Worm (Caenorhabditis elegans) whole organism, L4 larva: ENCODE measurements around the gene Y62E10A.19.

Experiments used
- F37D6.2 ChIP-seq: sonication (generic microtip); optimal IDR thresholded peaks from 2 replicates; lab custom pipeline; 2016; ENCODE audit warnings: mild to moderate bottlenecking, missing genetic modification characterization, missing compliant biosample characterization
- F49E8.2 ChIP-seq: sonication (generic microtip); optimal IDR thresholded peaks from 2 replicates; lab custom pipeline; 2016; ENCODE audit warnings: missing compliant biosample characterization, mild to moderate bottlenecking, missing genetic modification characterization, borderline replicate concordance
- T26A8.4 ChIP-seq: fragments of 200-800 bp; sonication (Bioruptor generic); IDR thresholded peaks from 2 replicates; pipeline ENCODE4 v1.3.6; 2022; ENCODE audit warnings: missing genetic modification characterization, missing compliant biosample characterization
- Y48G9A.11 ChIP-seq: fragments of 200-800 bp; sonication (Bioruptor generic); IDR thresholded peaks from 2 replicates; pipeline ENCODE4 v1.3.6; 2022; ENCODE audit warnings: missing genetic modification reagents, missing genetic modification characterization, missing compliant biosample characterization
- Y5F2A.4 ChIP-seq: fragments of 200-800 bp; sonication (Bioruptor generic); optimal IDR thresholded peaks from 2 replicates; lab custom pipeline; 2018; ENCODE audit warnings: mild to moderate bottlenecking, missing genetic modification characterization, missing compliant biosample characterization
- ZK337.2 ChIP-seq: fragments of 200-800 bp; sonication (Bioruptor generic); IDR thresholded peaks from 2 replicates; pipeline ENCODE4 v1.3.6; 2022; ENCODE audit warnings: missing genetic modification reagents, missing genetic modification characterization, missing compliant biosample characterization
- ZK546.5 ChIP-seq, 2 experiments: sonication (generic microtip); optimal IDR thresholded peaks; 2 replicates each; lab custom pipeline; 2017; ENCODE audit warnings: missing biosample characterization in 2 of 2, missing genetic modification characterization in 2 of 2
- aha-1 ChIP-seq: fragments of 150-350 bp; peaks from one replicate; lab custom pipeline; 2014; ENCODE audit warnings: missing biosample characterization, missing genetic modification characterization
- ceh-28 ChIP-seq: fragments of 150-350 bp; optimal IDR thresholded peaks from 2 replicates; lab custom pipeline; 2014; ENCODE audit warnings: missing biosample characterization, missing genetic modification reagents, missing genetic modification characterization
- ceh-32 ChIP-seq: sonication (generic microtip); optimal IDR thresholded peaks from 2 replicates; lab custom pipeline; 2016; ENCODE audit warnings: mild to moderate bottlenecking, missing genetic modification characterization, missing compliant biosample characterization; ENCODE audit not compliant: poor library complexity
- ceh-62 ChIP-seq: sonication (generic microtip); optimal IDR thresholded peaks from 2 replicates; lab custom pipeline; 2017; ENCODE audit warnings: missing biosample characterization, missing genetic modification characterization
- daf-16 ChIP-seq, 3 experiments: sonication (generic microtip); optimal IDR thresholded peaks; 2 replicates each; lab custom pipeline; 2016 to 2017; ENCODE audit warnings: missing genetic modification characterization in 3 of 3, missing genetic modification reagents in 3 of 3, mild to moderate bottlenecking in 2 of 3, missing compliant biosample characterization in 2 of 3, missing biosample characterization in 1 of 3, moderate library complexity in 1 of 3
- dmd-6 ChIP-seq: fragments of 200-800 bp; sonication (Bioruptor generic); IDR thresholded peaks from 2 replicates; pipeline ENCODE4 v1.3.6; 2022; ENCODE audit warnings: missing genetic modification reagents, missing genetic modification characterization, missing compliant biosample characterization
- dmd-9 ChIP-seq: fragments of 200-800 bp; sonication (Bioruptor generic); IDR thresholded peaks from 2 replicates; pipeline ENCODE4 v1.3.6; 2022; ENCODE audit warnings: missing genetic modification reagents, missing genetic modification characterization, missing compliant biosample characterization
- egl-27 ChIP-seq: sonication (generic microtip); optimal IDR thresholded peaks from 3 replicates; lab custom pipeline; 2017; ENCODE audit warnings: missing biosample characterization, missing genetic modification reagents, missing genetic modification characterization
- hif-1 ChIP-seq, 2 experiments: sonication (generic microtip); optimal IDR thresholded peaks; 2 replicates each; lab custom pipeline; 2016 to 2017; ENCODE audit warnings: missing compliant biosample characterization in 2 of 2, missing genetic modification characterization in 2 of 2, missing genetic modification reagents in 2 of 2, missing genotype in 2 of 2, mild to moderate bottlenecking in 1 of 2
- hlh-30 ChIP-seq: sonication (generic microtip); optimal IDR thresholded peaks from 2 replicates; lab custom pipeline; 2017; ENCODE audit warnings: antibody characterized with exemption, mild to moderate bottlenecking, missing genetic modification characterization, missing compliant biosample characterization; ENCODE audit not compliant: insufficient read depth
- hmg-1.1 ChIP-seq: fragments of 200-800 bp; sonication (Bioruptor generic); IDR thresholded peaks from 2 replicates; pipeline ENCODE4 v1.3.6; 2022; ENCODE audit warnings: missing genetic modification reagents, missing genetic modification characterization, missing compliant biosample characterization
- lin-13 ChIP-seq: fragments of 150-350 bp; optimal IDR thresholded peaks from 2 replicates; lab custom pipeline; 2014; ENCODE audit warnings: missing biosample characterization, missing genetic modification reagents, missing genetic modification characterization
- lin-29 ChIP-seq: fragments of 200-800 bp; sonication (Bioruptor generic); IDR thresholded peaks from 2 replicates; pipeline ENCODE4 v1.3.6; 2022; ENCODE audit warnings: missing genetic modification reagents, missing genetic modification characterization, missing compliant biosample characterization
- lin-38 ChIP-seq: fragments of 200-800 bp; sonication (Bioruptor generic); IDR thresholded peaks from 2 replicates; pipeline ENCODE4 v1.3.6; 2022; ENCODE audit warnings: missing genetic modification reagents, missing genetic modification characterization, missing compliant biosample characterization
- lir-3 ChIP-seq: sonication (generic microtip); optimal IDR thresholded peaks from 2 replicates; lab custom pipeline; 2016; ENCODE audit warnings: mild to moderate bottlenecking, missing genetic modification characterization, missing compliant biosample characterization
- madf-5 ChIP-seq, 2 experiments: fragments of 200-800 bp; sonication (Bioruptor generic); IDR thresholded peaks; 2 replicates each; pipeline ENCODE4 v1.3.6; 2022; ENCODE audit warnings: missing compliant biosample characterization in 2 of 2, missing genetic modification characterization in 2 of 2
- mdl-1 ChIP-seq, 2 experiments: fragments of 150-350 bp in 1 of 2; sonication (generic microtip) in 1 of 2; optimal IDR thresholded peaks; 2 replicates each; lab custom pipeline; 2014 to 2017; ENCODE audit warnings: missing biosample characterization in 2 of 2, missing genetic modification characterization in 2 of 2
- mep-1 ChIP-seq: fragments of 150-350 bp; sonication (generic microtip); optimal IDR thresholded peaks from 3 replicates; lab custom pipeline; 2014; ENCODE audit warnings: missing biosample characterization, missing genetic modification characterization
- mes-2 ChIP-seq: sonication (generic microtip); optimal IDR thresholded peaks from 2 replicates; lab custom pipeline; 2016; ENCODE audit warnings: missing genotype, mild to moderate bottlenecking, missing genetic modification characterization, missing compliant biosample characterization; ENCODE audit not compliant: poor library complexity, severe bottlenecking
- nhr-102 ChIP-seq: sonication (generic microtip); optimal IDR thresholded peaks from 2 replicates; lab custom pipeline; 2016; ENCODE audit warnings: mild to moderate bottlenecking, missing genetic modification characterization, moderate library complexity, missing compliant biosample characterization
- nhr-237 ChIP-seq: sonication (generic microtip); optimal IDR thresholded peaks from 2 replicates; lab custom pipeline; 2017; ENCODE audit warnings: missing biosample characterization, missing genetic modification characterization
- nhr-42 ChIP-seq: fragments of 200-800 bp; sonication (Bioruptor generic); IDR thresholded peaks from 2 replicates; pipeline ENCODE4 v1.3.6; 2022; ENCODE audit warnings: missing genetic modification characterization, missing compliant biosample characterization
- nhr-6 ChIP-seq: fragments of 150-350 bp; optimal IDR thresholded peaks from 2 replicates; lab custom pipeline; 2014; ENCODE audit warnings: missing biosample characterization, missing genetic modification characterization
- pha-4 ChIP-seq, 2 experiments: fragments of 150-350 bp in 1 of 2; fragments of 200-800 bp in 1 of 2; sonication (Bioruptor generic) in 1 of 2; IDR thresholded peaks in 1 of 2; optimal IDR thresholded peaks in 1 of 2; 2 replicates each; pipeline versions ENCODE4 v1.3.6 to Lab custom; 2014 to 2022; ENCODE audit warnings: missing genetic modification characterization in 2 of 2, missing genetic modification reagents in 2 of 2, missing biosample characterization in 1 of 2, missing compliant biosample characterization in 1 of 2
- skn-1 ChIP-seq: fragments of 150-350 bp; optimal IDR thresholded peaks from 2 replicates; lab custom pipeline; 2014; ENCODE audit warnings: missing biosample characterization, missing genetic modification characterization
- snpc-1.2 ChIP-seq: fragments of 200-800 bp; sonication (Bioruptor generic); IDR thresholded peaks from 2 replicates; pipeline ENCODE4 v1.3.6; 2022; ENCODE audit warnings: missing genetic modification reagents, missing genetic modification characterization, missing compliant biosample characterization
- vab-7 ChIP-seq: fragments of 200-800 bp; sonication (Bioruptor generic); IDR thresholded peaks from 2 replicates; pipeline ENCODE4 v1.3.6; 2022; ENCODE audit warnings: missing genetic modification reagents, missing genetic modification characterization, missing compliant biosample characterization
- zag-1 ChIP-seq: fragments of 150-350 bp; optimal IDR thresholded peaks from 2 replicates; lab custom pipeline; 2014; ENCODE audit warnings: missing biosample characterization, missing genetic modification characterization
- zfp-2 ChIP-seq: sonication (generic microtip); optimal IDR thresholded peaks from 2 replicates; lab custom pipeline; 2016; ENCODE audit warnings: mild to moderate bottlenecking, missing genetic modification characterization, missing compliant biosample characterization
- zfp-3 ChIP-seq: fragments of 200-800 bp; sonication (Bioruptor generic); conservative IDR thresholded peaks from 2 replicates; pipeline ENCODE4 v1.3.6; 2022; ENCODE audit warnings: missing genetic modification reagents, missing genetic modification characterization, missing compliant biosample characterization
- zip-11 ChIP-seq: fragments of 200-800 bp; sonication (Bioruptor generic); IDR thresholded peaks from 2 replicates; pipeline ENCODE4 v1.3.6; 2022; ENCODE audit warnings: missing genetic modification characterization, missing compliant biosample characterization

Gene Y62E10A.19

ce11 chrIV:13386043-13386442 lies 22.1 kb downstream of the Y62E10A.19 start, which contains the start of the genes Y62E10A.20, Y62E10A.23 and mdt-9 (continued):
- peak in 1 of 2 experiments; percentile 76 for TF ChIP-seq hif-1 (tag; optimal IDR thresholded peaks at IDR 0.05; lab: Kevin White, UChicago)
- no peak for TF ChIP-seq egl-27 (tag; lab: Kevin White, UChicago)
- TF ChIP-seq pha-4 (GFP tag; IDR thresholded peaks at IDR 0.05; lab: Robert Waterston, UW), result no peak
- TF ChIP-seq pha-4 (tag; optimal IDR thresholded peaks at IDR 0.05; lab: Kevin White, UChicago), result peak; percentile 29
- TF ChIP-seq mdl-1 (tag; optimal IDR thresholded peaks at IDR 0.05; lab: Kevin White, UChicago), result no peak
- TF ChIP-seq ZK546.5 (tag; optimal IDR thresholded peaks at IDR 0.05; lab: Kevin White, UChicago), result no peak
- peak; percentile 96 for TF ChIP-seq aha-1 (tag; lab: Kevin White, UChicago)
- TF ChIP-seq T26A8.4 (GFP tag; lab: Robert Waterston, UW), result 0 out of 2 replicates have a peak, but pooled peaks have one; percentile 46
- TF ChIP-seq ZK337.2 (GFP tag; lab: Robert Waterston, UW), result no peak
- no peak for TF ChIP-seq skn-1 (tag; lab: Kevin White, UChicago)
- TF ChIP-seq lin-13 (GFP tag; lab: Kevin White, UChicago), result peak; percentile 88
- TF ChIP-seq nhr-42, result no peak
- no peak for TF ChIP-seq vab-7 (GFP tag; lab: Robert Waterston, UW)
- TF ChIP-seq zag-1 (tag; lab: Kevin White, UChicago), result no peak
- no peak for TF ChIP-seq Y5F2A.4 (GFP tag; lab: Kevin White, UChicago)
- no peak for TF ChIP-seq Y48G9A.11 (GFP tag; lab: Robert Waterston, UW)
- TF ChIP-seq daf-16 (GFP tag; optimal IDR thresholded peaks at IDR 0.05; lab: Kevin White, UChicago), result no peak
- TF ChIP-seq daf-16 (tag; optimal IDR thresholded peaks at IDR 0.05; lab: Kevin White, UChicago), result peak; percentile 31
- TF ChIP-seq nhr-6, result peak; percentile 92
- no peak for TF ChIP-seq zip-11 (GFP tag; lab: Robert Waterston, UW)
- peak; percentile 96 for TF ChIP-seq lin-38 (GFP tag; lab: Robert Waterston, UW)
- TF ChIP-seq zfp-3 (GFP tag; lab: Robert Waterston, UW), result no peak
- TF ChIP-seq nhr-102 (tag; lab: Kevin White, UChicago), result peak; percentile 19
- no peak for TF ChIP-seq zfp-2 (tag; lab: Kevin White, UChicago)
- TF ChIP-seq madf-5 (GFP tag; IDR thresholded peaks at IDR 0.05; lab: Robert Waterston, UW), result no peak
- TF ChIP-seq hlh-30 (tag; lab: Kevin White, UChicago), result peak; percentile 45
- 0 out of 2 replicates have a peak, but pooled peaks have one; percentile 67 for TF ChIP-seq snpc-1.2
- no peak for TF ChIP-seq ceh-28
- TF ChIP-seq mes-2, result peak; percentile 94
- TF ChIP-seq dmd-9 (GFP tag; lab: Robert Waterston, UW), result no peak
- no peak for TF ChIP-seq nhr-237 (tag; lab: Kevin White, UChicago)
- TF ChIP-seq ceh-32 (tag; lab: Kevin White, UChicago), result no peak
- TF ChIP-seq dmd-6 (GFP tag; lab: Robert Waterston, UW), result no peak
- peak; percentile 59 for TF ChIP-seq hmg-1.1 (GFP tag; lab: Robert Waterston, UW)
- no peak for TF ChIP-seq ceh-62 (tag; lab: Kevin White, UChicago)
- TF ChIP-seq F49E8.2 (tag; lab: Kevin White, UChicago), result no peak
- peak; percentile 41 for TF ChIP-seq F37D6.2 (tag; lab: Kevin White, UChicago)
- no peak for TF ChIP-seq lir-3 (tag; lab: Kevin White, UChicago)

- TF ChIP-seq hmg-1.1 (GFP tag; lab: Robert Waterston, UW) (0 out of 2 replicates have a peak, but pooled peaks have one; percentile 40), lin-29 (no peak), hif-1 (tag; optimal IDR thresholded peaks at IDR 0.05; lab: Kevin White, UChicago) (peak in 1 of 2 experiments; percentile 19), mep-1 (tag; lab: Kevin White, UChicago) (peak; percentile 10), lin-38 (GFP tag; lab: Robert Waterston, UW) (peak; percentile 32; the same call in 1 of the 2 replicates), aha-1 (tag; lab: Kevin White, UChicago) (peak; percentile 60)
Observed at ce11 chrIV:13383763-13384436, 24.2 kb downstream of the Y62E10A.19 start, which contains the start of gene rab-19. TSS of gene rab-19 (minus strand) at chrIV:13384386.
